Worm (Caenorhabditis elegans) whole organism, L2 larva: ENCODE data around the gene tag-342.
"Not testable (repeated sequence)": the region's sequence is repeated elsewhere in the genome, so short reads cannot be mapped to it uniquely, and the experiment has no call there.

Experiments used
- F13H6.1 ChIP-seq: sonication (generic microtip); optimal IDR thresholded peaks from 2 replicates; lab custom pipeline; 2016; ENCODE audit warnings: missing genetic modification characterization, missing compliant biosample characterization
- R02D3.7 ChIP-seq: fragments of 150-350 bp; optimal IDR thresholded peaks from 2 replicates; lab custom pipeline; 2014; ENCODE audit warnings: missing biosample characterization, missing genetic modification characterization
- Y55F3AM.14 ChIP-seq: fragments of 200-800 bp; sonication (Bioruptor generic); optimal IDR thresholded peaks from 2 replicates; lab custom pipeline; 2018; ENCODE audit warnings: mild to moderate bottlenecking, missing genetic modification characterization, missing compliant biosample characterization
- ZK546.5 ChIP-seq: sonication (generic microtip); optimal IDR thresholded peaks from 2 replicates; lab custom pipeline; 2017; ENCODE audit warnings: missing biosample characterization, missing genetic modification characterization
- aly-2 ChIP-seq: fragments of 150-350 bp; optimal IDR thresholded peaks from 2 replicates; lab custom pipeline; 2014; ENCODE audit warnings: missing biosample characterization, missing genetic modification characterization
- ama-1 ChIP-seq: fragments of 150-350 bp; optimal IDR thresholded peaks from 2 replicates; lab custom pipeline; 2018; ENCODE audit warnings: inconsistent platforms
- blmp-1 ChIP-seq: sonication (generic microtip); optimal IDR thresholded peaks from 2 replicates; lab custom pipeline; 2017; ENCODE audit warnings: missing genetic modification characterization, mild to moderate bottlenecking, missing compliant biosample characterization, antibody characterized with exemption, moderate library complexity; ENCODE audit not compliant: insufficient read depth
- ceh-82 ChIP-seq: fragments of 150-350 bp; optimal IDR thresholded peaks from 2 replicates; lab custom pipeline; 2014; ENCODE audit warnings: missing biosample characterization, missing genetic modification characterization
- egl-27 ChIP-seq: sonication (generic microtip); optimal IDR thresholded peaks from 3 replicates; lab custom pipeline; 2017; ENCODE audit warnings: missing biosample characterization, missing genetic modification reagents, missing genetic modification characterization
- elt-3 ChIP-seq: sonication (generic microtip); optimal IDR thresholded peaks from 2 replicates; lab custom pipeline; 2017; ENCODE audit warnings: missing biosample characterization, missing genetic modification characterization
- lin-11 ChIP-seq: fragments of 150-350 bp; sonication (generic microtip); optimal IDR thresholded peaks from 2 replicates; lab custom pipeline; 2014; ENCODE audit warnings: missing biosample characterization, missing genetic modification characterization, inconsistent platforms, mixed read lengths
- lin-13 ChIP-seq: fragments of 150-350 bp; optimal IDR thresholded peaks from 2 replicates; lab custom pipeline; 2014; ENCODE audit warnings: missing biosample characterization, missing genetic modification reagents, missing genetic modification characterization
- lin-39 ChIP-seq: fragments of 150-350 bp; optimal IDR thresholded peaks from 2 replicates; lab custom pipeline; 2014; ENCODE audit warnings: missing biosample characterization, missing genetic modification reagents, missing genetic modification characterization
- lsy-2 ChIP-seq, 2 experiments: fragments of 150-350 bp in 1 of 2; sonication (generic microtip) in 1 of 2; optimal IDR thresholded peaks; 2 replicates each; lab custom pipeline; 2014 to 2017; ENCODE audit warnings: missing biosample characterization in 2 of 2, missing genetic modification characterization in 2 of 2
- nhr-10 ChIP-seq: sonication (generic microtip); optimal IDR thresholded peaks from 2 replicates; lab custom pipeline; 2017; ENCODE audit warnings: missing biosample characterization, missing genetic modification characterization
- nhr-11 ChIP-seq: fragments of 150-350 bp; optimal IDR thresholded peaks from 2 replicates; lab custom pipeline; 2014; ENCODE audit warnings: missing biosample characterization, missing genetic modification characterization
- nhr-12 ChIP-seq: fragments of 150-350 bp; optimal IDR thresholded peaks from 2 replicates; lab custom pipeline; 2014; ENCODE audit warnings: missing biosample characterization, missing genetic modification characterization
- nhr-23 ChIP-seq: fragments of 150-350 bp; optimal IDR thresholded peaks from 2 replicates; lab custom pipeline; 2014; ENCODE audit warnings: missing biosample characterization, missing genetic modification reagents, missing genetic modification characterization
- nhr-25 ChIP-seq: fragments of 150-350 bp; sonication (generic microtip); optimal IDR thresholded peaks from 3 replicates; lab custom pipeline; 2014; ENCODE audit warnings: missing biosample characterization, missing genetic modification characterization
- nhr-6 ChIP-seq: fragments of 150-350 bp; optimal IDR thresholded peaks from 2 replicates; lab custom pipeline; 2014; ENCODE audit warnings: missing biosample characterization, missing genetic modification characterization
- nhr-77 ChIP-seq: fragments of 150-350 bp; optimal IDR thresholded peaks from 2 replicates; lab custom pipeline; 2014; ENCODE audit warnings: missing biosample characterization, missing genetic modification characterization
- peb-1 ChIP-seq: fragments of 150-350 bp; optimal IDR thresholded peaks from 2 replicates; lab custom pipeline; 2014; ENCODE audit warnings: missing biosample characterization, missing genetic modification characterization
- sem-4 ChIP-seq: fragments of 150-350 bp; optimal IDR thresholded peaks from 2 replicates; lab custom pipeline; 2014; ENCODE audit warnings: missing biosample characterization, missing genetic modification reagents, missing genetic modification characterization
- skn-1 ChIP-seq: sonication (generic microtip); optimal IDR thresholded peaks from 2 replicates; lab custom pipeline; 2017; ENCODE audit warnings: missing biosample characterization, missing genetic modification characterization
- sma-3 ChIP-seq: sonication (generic microtip); optimal IDR thresholded peaks from 2 replicates; lab custom pipeline; 2016; ENCODE audit warnings: missing genetic modification reagents, missing genetic modification characterization, missing compliant biosample characterization
- unc-55 ChIP-seq: fragments of 150-350 bp; sonication (generic microtip); optimal IDR thresholded peaks from 3 replicates; lab custom pipeline; 2014; ENCODE audit warnings: missing biosample characterization, missing genetic modification reagents, missing genetic modification characterization
- unc-62 ChIP-seq: fragments of 150-350 bp; optimal IDR thresholded peaks from 2 replicates; lab custom pipeline; 2014; ENCODE audit warnings: missing biosample characterization, missing genetic modification reagents, missing genetic modification characterization
- ztf-11 ChIP-seq: sonication (generic microtip); optimal IDR thresholded peaks from 2 replicates; lab custom pipeline; 2017; ENCODE audit warnings: missing biosample characterization, missing genetic modification characterization
- ztf-4 ChIP-seq: fragments of 150-350 bp; optimal IDR thresholded peaks from 2 replicates; lab custom pipeline; 2014; ENCODE audit warnings: missing biosample characterization, missing genetic modification characterization

tag-342 gene

ce11 chrIII:9467857-9468256 lies at the start of gene tag-342:
TSS of gene tag-342 (plus strand) at chrIII:9468157.
- TF ChIP-seq aly-2 (tag; lab: Kevin White, UChicago) = no peak
- no peak for TF ChIP-seq lin-11
- no peak for TF ChIP-seq egl-27 (tag; lab: Kevin White, UChicago)
- no peak for TF ChIP-seq lin-39 (tag; lab: Kevin White, UChicago)
- no peak for TF ChIP-seq unc-55 (GFP tag; lab: Kevin White, UChicago)
- no peak for TF ChIP-seq ama-1 (lab: Kevin White, UChicago)
- TF ChIP-seq nhr-12 (tag; lab: Kevin White, UChicago) = no peak
- TF ChIP-seq nhr-10 (tag; lab: Kevin White, UChicago) = no peak
- TF ChIP-seq ztf-4 (tag; lab: Kevin White, UChicago) = no peak
- no peak for TF ChIP-seq elt-3 (tag; lab: Kevin White, UChicago)
- no peak for TF ChIP-seq ceh-82
- no peak for TF ChIP-seq nhr-6
- TF ChIP-seq nhr-11 (tag; lab: Kevin White, UChicago) = no peak
- TF ChIP-seq, all 48 proteins: peak for 0

ce11 chrIII:9420231-9420630 lies 47.7 kb upstream of the tag-342 start, which contains the start of gene T26G10.4:
TSS of gene T26G10.4 (plus strand) at chrIII:9420531.
- TF ChIP-seq lin-13 (GFP tag; lab: Kevin White, UChicago); aly-2 (tag; lab: Kevin White, UChicago); ZK546.5: not testable (repeated sequence)

ce11 chrIII:9426301-9426700 lies 41.7 kb upstream of the tag-342 start, which contains the start of gene T26G10.5:
TSS of gene T26G10.5 (minus strand) at chrIII:9426401.
- TF ChIP-seq elt-3 (tag; lab: Kevin White, UChicago) (no peak), ama-1 (lab: Kevin White, UChicago) (no peak), nhr-10 (tag; lab: Kevin White, UChicago) (no peak), blmp-1 (tag; lab: Kevin White, UChicago) (no peak)

ce11 chrIII:9433576-9434107 lies 34.3 kb upstream of the tag-342 start, which contains the start of gene cpar-1:
TSS of gene cpar-1 (plus strand) at chrIII:9434057.
- TF ChIP-seq aly-2 (tag; lab: Kevin White, UChicago) = no peak
- TF ChIP-seq blmp-1 (tag; lab: Kevin White, UChicago) = no peak
- no peak for TF ChIP-seq F13H6.1 (tag; lab: Kevin White, UChicago)
- TF ChIP-seq nhr-77 (tag; lab: Kevin White, UChicago) = no peak
- TF ChIP-seq peb-1 (tag; lab: Kevin White, UChicago) = no peak
- no peak for TF ChIP-seq lsy-2 (tag; optimal IDR thresholded peaks at IDR 0.05; lab: Kevin White, UChicago)
- no peak for TF ChIP-seq nhr-10 (tag; lab: Kevin White, UChicago)
- no peak for TF ChIP-seq nhr-25
- TF ChIP-seq unc-62 = no peak
- no peak for TF ChIP-seq lin-11

ce11 chrIII:9434999-9435398 lies 33.0 kb upstream of the tag-342 start:
- TF ChIP-seq sma-3 (GFP tag; lab: Kevin White, UChicago) = no peak
- TF ChIP-seq aly-2 (tag; lab: Kevin White, UChicago) = no peak
- TF ChIP-seq Y55F3AM.14 (GFP tag; lab: Kevin White, UChicago) = no peak
- no peak for TF ChIP-seq ztf-11 (tag; lab: Kevin White, UChicago)
- TF ChIP-seq nhr-23 (tag; lab: Kevin White, UChicago) = no peak
- TF ChIP-seq, all 48 proteins: peak for 0

ce11 chrIII:9439399-9439798 lies 28.6 kb upstream of the tag-342 start, which contains the start of gene F54C8.1:
TSS of gene F54C8.1 (plus strand) at chrIII:9439699.
- no peak for TF ChIP-seq blmp-1 (tag; lab: Kevin White, UChicago)
- TF ChIP-seq nhr-12 (tag; lab: Kevin White, UChicago) = no peak
- TF ChIP-seq ztf-4 (tag; lab: Kevin White, UChicago) = no peak
- no peak for TF ChIP-seq sem-4 (tag; lab: Kevin White, UChicago)
- no peak for TF ChIP-seq elt-3 (tag; lab: Kevin White, UChicago)
- no peak for TF ChIP-seq R02D3.7 (tag; lab: Kevin White, UChicago)
- TF ChIP-seq egl-27 (tag; lab: Kevin White, UChicago) = no peak
- TF ChIP-seq skn-1 (tag; lab: Kevin White, UChicago) = no peak
